Fruit fly (Drosophila melanogaster) whole organism, pupa: Measurements from ENCODE around the gene CG32564.

Source experiments
- CG10348 ChIP-seq: fragments of 200-800 bp; sonication (Bioruptor generic); IDR thresholded peaks from 2 replicates; pipeline ENCODE4 v1.3.6; 2022; ENCODE audit warnings: missing biosample characterization, missing genetic modification characterization
- CG13204 ChIP-seq: fragments of 200-800 bp; sonication (Bioruptor generic); optimal IDR thresholded peaks from 2 replicates; lab custom pipeline; 2018; ENCODE audit warnings: missing biosample characterization, mild to moderate bottlenecking, missing genetic modification characterization, moderate library complexity
- CG15710 ChIP-seq: fragments of 200-800 bp; sonication (Bioruptor generic); optimal IDR thresholded peaks from 2 replicates; lab custom pipeline; 2018; ENCODE audit warnings: missing biosample characterization, mild to moderate bottlenecking, missing genetic modification characterization, moderate library complexity
- CG32121 ChIP-seq: fragments of 200-800 bp; sonication (Bioruptor generic); IDR thresholded peaks from 2 replicates; pipeline ENCODE4 v1.3.6; 2022; ENCODE audit warnings: missing biosample characterization, missing genetic modification characterization
- CG34367 ChIP-seq: fragments of 200-800 bp; sonication (Bioruptor generic); optimal IDR thresholded peaks from 2 replicates; lab custom pipeline; 2018; ENCODE audit warnings: missing biosample characterization, mild to moderate bottlenecking, missing genetic modification characterization
- Pif1A ChIP-seq: fragments of 200-800 bp; sonication (Bioruptor generic); optimal IDR thresholded peaks from 3 replicates; lab custom pipeline; 2016; ENCODE audit warnings: missing biosample characterization, missing genetic modification characterization
- fd96Ca ChIP-seq: fragments of 200-800 bp; sonication (Bioruptor generic); IDR thresholded peaks from 3 replicates; pipeline ENCODE4 v1.3.6; 2022; ENCODE audit warnings: missing biosample characterization, missing genetic modification characterization

- TF ChIP-seq CG15710 (no peak), CG10348 (GFP tag; lab: Robert Waterston, UW) (no peak), Pif1A (GFP tag; lab: Kevin White, UChicago) (no peak), CG32121 (GFP tag; lab: Robert Waterston, UW) (no peak), CG13204 (GFP tag; lab: Kevin White, UChicago) (no peak), CG34367 (no peak), fd96Ca (GFP tag; lab: Robert Waterston, UW) (no peak)
These were observed 47.9 kb downstream of the CG32564 start for dm6 chrX:17254094-17254493.
